Worm (Caenorhabditis elegans): Measurements from ENCODE around the gene fbxc-30.

fbxc-30 gene

DNA sequence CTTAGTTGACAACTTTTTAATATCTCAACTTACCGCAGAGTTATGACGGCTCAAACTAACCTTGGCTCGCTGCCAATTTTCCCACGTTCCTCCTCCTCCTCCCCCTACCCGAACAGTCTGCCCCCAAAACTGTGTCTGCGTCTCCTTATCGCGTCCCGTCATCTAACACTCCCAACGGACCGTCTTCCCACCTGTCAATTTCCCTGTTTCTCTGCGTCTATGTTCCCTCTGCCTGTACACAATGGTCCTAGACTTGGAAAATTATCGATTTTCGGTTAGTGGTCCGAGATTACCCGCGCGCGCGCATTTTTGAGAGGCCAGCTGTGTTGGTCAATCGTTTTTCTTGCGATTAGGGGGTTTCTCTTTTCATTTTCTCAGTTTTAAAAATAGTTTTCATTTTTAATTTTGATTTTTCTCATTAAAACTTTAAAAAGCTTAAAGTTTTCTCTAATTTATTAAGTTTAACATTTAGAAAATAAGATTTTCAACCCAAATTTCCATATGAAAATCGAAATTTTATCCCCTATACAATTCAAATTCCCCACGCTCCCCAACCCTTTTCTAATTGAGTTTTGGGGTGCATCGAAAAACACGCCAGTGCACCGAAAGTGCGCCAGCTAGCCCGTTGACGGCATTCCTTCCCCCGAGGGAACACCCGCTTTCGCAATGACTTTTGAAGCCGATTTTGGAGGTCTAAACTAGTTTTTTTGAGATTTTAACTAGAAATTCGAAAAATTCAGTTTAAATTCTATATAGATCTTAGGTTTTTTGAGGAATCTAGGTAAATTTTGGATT lies 44.2 kb upstream of the fbxc-30 start, which contains the start of gene alg-2 (continued):
- TF ChIP-seq ceh-31 (tag; optimal IDR thresholded peaks at IDR 0.05) (peak; percentile 1), ceh-45 (GFP tag; IDR thresholded peaks at IDR 0.05) (no peak), ref-2 (tag; optimal IDR thresholded peaks at IDR 0.05) (peak; percentile 52)

DNA sequence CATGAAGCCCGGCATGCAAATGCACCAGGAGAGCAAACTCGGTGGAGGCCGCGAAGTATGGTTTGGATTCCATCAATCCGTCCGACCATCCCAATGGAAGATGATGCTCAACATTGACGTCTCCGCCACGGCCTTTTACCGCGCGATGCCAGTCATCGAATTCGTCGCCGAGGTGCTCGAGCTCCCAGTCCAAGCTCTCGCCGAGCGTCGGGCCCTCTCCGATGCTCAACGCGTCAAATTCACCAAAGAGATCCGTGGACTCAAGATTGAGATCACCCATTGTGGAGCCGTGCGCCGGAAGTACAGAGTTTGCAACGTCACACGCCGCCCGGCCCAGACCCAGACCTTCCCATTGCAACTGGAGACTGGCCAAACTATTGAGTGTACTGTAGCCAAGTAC lies 41.7 kb upstream of the fbxc-30 start:
- no peak for TF ChIP-seq ceh-34 (tag; optimal IDR thresholded peaks at IDR 0.05)
- TF ChIP-seq pat-9 (tag; optimal IDR thresholded peaks at IDR 0.05), result no peak
- no peak for TF ChIP-seq ceh-6 (GFP tag; optimal IDR thresholded peaks at IDR 0.05)
- TF ChIP-seq F13H6.1 (tag; optimal IDR thresholded peaks at IDR 0.05), result no peak
- TF ChIP-seq fkh-10 (GFP tag; optimal IDR thresholded peaks at IDR 0.05), result no peak
- no peak for TF ChIP-seq pros-1 (tag; optimal IDR thresholded peaks at IDR 0.05)
- no peak for TF ChIP-seq rnt-1 (tag; optimal IDR thresholded peaks at IDR 0.05)
- no peak for TF ChIP-seq ceh-30 (tag; optimal IDR thresholded peaks at IDR 0.05)
- TF ChIP-seq ceh-24 (tag; optimal IDR thresholded peaks at IDR 0.05), result no peak
- TF ChIP-seq nhr-232 (tag; optimal IDR thresholded peaks at IDR 0.05), result no peak
- TF ChIP-seq tbx-7 (tag; optimal IDR thresholded peaks at IDR 0.05), result no peak

DNA sequence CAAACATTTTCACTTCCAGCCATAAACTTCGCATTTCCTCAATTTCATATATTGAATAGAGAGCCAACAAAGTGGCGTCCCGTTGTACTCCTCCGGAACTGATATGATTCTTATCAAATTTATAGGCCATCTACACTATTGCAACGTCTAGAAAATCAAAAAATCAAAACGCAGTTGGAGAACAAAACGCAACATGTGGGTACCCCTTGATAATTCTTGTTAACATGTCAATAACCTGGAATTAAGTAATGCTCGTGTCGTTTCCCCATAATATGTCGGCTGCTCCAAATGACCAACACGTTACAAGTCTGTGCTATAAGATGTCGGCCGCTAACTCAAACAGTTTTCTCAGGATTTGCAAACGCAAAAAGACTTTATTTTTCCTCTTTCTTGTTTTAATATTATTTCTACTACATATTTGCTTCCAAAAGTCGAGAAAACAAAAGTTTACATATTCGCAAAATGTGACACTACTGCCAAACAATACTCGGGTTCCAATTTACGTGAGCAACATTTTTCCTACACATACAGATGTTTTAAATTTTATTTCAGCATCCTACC lies 36.7 kb upstream of the fbxc-30 start:
- no peak for TF ChIP-seq nfya-1 (tag; optimal IDR thresholded peaks at IDR 0.05)
- no peak for TF ChIP-seq Y22D7AL.16 (tag; optimal IDR thresholded peaks at IDR 0.05)
- no peak for TF ChIP-seq lim-6 (tag; optimal IDR thresholded peaks at IDR 0.05)
- no peak for TF ChIP-seq elt-4 (tag; optimal IDR thresholded peaks at IDR 0.05)
- TF ChIP-seq hlh-8 (tag; optimal IDR thresholded peaks at IDR 0.05), result no peak
- no peak for TF ChIP-seq T23F11.4 (GFP tag; optimal IDR thresholded peaks at IDR 0.05)
- TF ChIP-seq gmeb-2 (tag; optimal IDR thresholded peaks at IDR 0.05), result no peak
- TF ChIP-seq ceh-31 (tag; optimal IDR thresholded peaks at IDR 0.05), result no peak
- TF ChIP-seq sox-2 (GFP tag; IDR thresholded peaks at IDR 0.05), result no peak

DNA sequence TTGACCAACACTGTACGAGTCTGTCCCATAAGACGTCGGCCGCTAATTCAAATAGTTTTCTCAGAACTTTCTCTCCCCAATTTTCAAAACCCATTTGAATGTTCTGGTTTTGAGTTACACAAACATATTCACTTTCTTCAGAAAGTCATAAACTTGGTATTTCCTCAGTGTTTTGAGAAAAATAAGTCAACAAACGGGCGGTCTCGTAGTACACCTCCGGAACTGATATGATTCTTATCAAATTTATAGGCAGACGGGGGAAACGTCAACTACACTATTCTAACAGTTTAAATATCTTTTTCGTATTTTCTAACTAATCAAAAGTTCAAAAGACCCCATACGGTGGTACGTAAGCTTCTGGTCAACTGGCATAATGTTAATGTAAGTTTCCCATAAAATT lies 33.2 kb upstream of the fbxc-30 start:
- TF ChIP-seq elt-2 (tag; optimal IDR thresholded peaks at IDR 0.05), result peak; percentile 1
- TF ChIP-seq hlh-30 (tag; optimal IDR thresholded peaks at IDR 0.05; ENCODE audit: insufficient read depth), result no peak

DNA sequence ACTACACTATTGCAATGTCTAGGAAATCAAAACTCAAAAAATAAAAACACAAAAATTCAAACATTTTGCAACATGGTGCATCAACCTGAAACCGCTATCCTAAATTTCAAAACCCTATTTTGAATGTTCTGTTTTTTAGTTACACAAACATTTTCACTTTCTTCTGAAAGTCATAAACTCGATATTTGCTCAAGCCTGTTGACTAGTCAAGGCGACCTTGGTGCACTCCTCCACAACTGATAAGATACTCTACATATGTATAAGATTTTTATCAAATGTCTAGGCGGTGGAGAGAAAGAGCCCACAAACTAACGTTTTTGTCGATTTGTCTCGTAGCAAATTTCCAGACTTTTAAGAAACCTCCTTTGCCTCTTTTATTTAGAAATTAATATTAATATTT lies 29.4 kb upstream of the fbxc-30 start, which contains the start of gene T07D3.4:
Gene T07D3.4 (plus strand): TSS at position 286 of the 400 bp plus-strand sequence.
- TF ChIP-seq elt-2 (tag; optimal IDR thresholded peaks at IDR 0.05), result peak; percentile 69
- TF ChIP-seq fkh-10 (GFP tag; optimal IDR thresholded peaks at IDR 0.05), result no peak

DNA sequence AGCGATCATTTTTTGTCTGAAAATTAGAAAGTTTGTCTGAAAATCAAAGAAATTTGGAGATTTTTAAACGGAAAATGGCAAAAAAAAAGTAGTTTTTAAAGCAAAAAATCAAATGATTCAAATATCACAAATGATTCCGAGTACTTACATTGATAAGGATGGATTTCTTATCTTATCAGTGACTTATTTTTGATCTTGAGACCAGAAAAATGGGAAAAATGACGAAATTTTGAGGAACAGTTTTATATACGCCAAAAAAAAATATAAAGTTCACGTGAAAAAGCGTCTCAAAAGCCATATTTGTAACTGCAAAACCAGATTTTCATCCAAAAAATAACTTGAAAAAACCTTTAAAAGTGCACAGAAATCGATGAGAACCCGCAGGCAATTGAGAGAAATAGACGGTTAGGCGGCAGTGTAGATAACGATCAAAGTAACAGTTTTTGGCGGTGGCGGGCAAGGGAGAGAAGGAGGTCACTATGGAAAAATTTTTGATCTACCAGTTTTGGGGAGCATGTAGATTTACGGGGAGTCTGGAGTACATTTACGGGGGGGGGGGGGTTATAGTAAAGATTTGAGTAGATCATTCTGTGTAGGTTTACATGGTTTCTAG lies 16.6 kb upstream of the fbxc-30 start, which contains the start of gene T07D3.9:
Gene T07D3.9 (minus strand): TSS at position 194 of the 613 bp plus-strand sequence.
- peak; percentile 92 for TF ChIP-seq elt-2 (tag; optimal IDR thresholded peaks at IDR 0.05)
- no peak for TF ChIP-seq rnt-1 (tag; optimal IDR thresholded peaks at IDR 0.05)
- TF ChIP-seq odd-2 (tag; optimal IDR thresholded peaks at IDR 0.05), result no peak
- no peak for TF ChIP-seq che-1 (tag; optimal IDR thresholded peaks at IDR 0.05)
- no peak for TF ChIP-seq F13H6.1 (tag; optimal IDR thresholded peaks at IDR 0.05)

DNA sequence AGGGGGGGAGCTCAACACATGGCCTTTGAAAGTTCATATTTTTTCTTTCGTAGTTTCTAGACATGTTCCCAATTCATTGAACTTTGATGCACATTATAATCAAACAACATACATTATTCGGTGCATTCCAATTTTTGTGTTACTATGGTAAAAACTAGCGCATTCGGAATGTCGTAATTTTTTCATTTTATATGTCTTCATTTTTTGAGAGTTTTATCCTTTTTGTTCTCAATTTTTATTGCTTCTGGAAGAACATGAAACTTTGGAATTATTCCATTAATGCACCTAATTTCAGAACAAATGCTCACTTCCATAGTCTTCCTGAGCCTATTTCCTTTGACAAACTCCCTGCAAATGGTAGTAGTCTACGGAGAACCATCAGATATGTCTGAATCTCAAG lies 15.8 kb upstream of the fbxc-30 start, which contains the start of gene T07D3.2:
Gene T07D3.2 (plus strand): TSS at position 301 of the 400 bp plus-strand sequence.
- TF ChIP-seq ceh-2 (tag; optimal IDR thresholded peaks at IDR 0.05), result no peak
- no peak for TF ChIP-seq ceh-14 (tag; optimal IDR thresholded peaks at IDR 0.05)
- TF ChIP-seq pqm-1 (tag; optimal IDR thresholded peaks at IDR 0.05), result no peak
- TF ChIP-seq unc-42 (tag; optimal IDR thresholded peaks at IDR 0.05), result no peak

Measured in whole organism, late embryonic.